Fruit fly (Drosophila melanogaster) whole organism, embryonic: Measurements from ENCODE around the gene SC35.
A peak's percentile ranks its signal among the peaks of the same experiment; 100 is the strongest.

ENCODE experiments used
- Aef1 ChIP-seq: fragments of 200-800 bp; sonication (Bioruptor generic); IDR thresholded peaks from 3 replicates; pipeline ENCODE4 v1.3.6; 2022; ENCODE audit warnings: missing biosample characterization, missing genetic modification characterization
- CG10366 ChIP-seq: fragments of 200-800 bp; sonication (Bioruptor generic); IDR thresholded peaks from 2 replicates; pipeline ENCODE4 v1.3.6; 2022; ENCODE audit warnings: missing biosample characterization, missing genetic modification characterization
- CG10431 ChIP-seq: fragments of 200-800 bp; sonication (Bioruptor generic); optimal IDR thresholded peaks from 3 replicates; lab custom pipeline; 2018; ENCODE audit warnings: missing biosample characterization, mild to moderate bottlenecking, missing genetic modification characterization
- CG10543 ChIP-seq: fragments of 200-800 bp; sonication (Bioruptor generic); optimal IDR thresholded peaks from 3 replicates; lab custom pipeline; 2017; ENCODE audit warnings: missing biosample characterization, mild to moderate bottlenecking, missing genetic modification characterization, moderate library complexity
- CG12236 ChIP-seq: fragments of 200-800 bp; sonication (Bioruptor generic); optimal IDR thresholded peaks from 2 replicates; lab custom pipeline; 2016; ENCODE audit warnings: missing biosample characterization, missing genetic modification characterization
- CG12769 ChIP-seq: fragments of 200-800 bp; sonication (Bioruptor generic); optimal IDR thresholded peaks from 2 replicates; lab custom pipeline; 2019; ENCODE audit warnings: missing biosample characterization, mild to moderate bottlenecking, missing genetic modification characterization, moderate library complexity
- CG14050 ChIP-seq: fragments of 200-800 bp; sonication (Bioruptor generic); IDR thresholded peaks from 3 replicates; pipeline ENCODE4 v1.3.6; 2022; ENCODE audit warnings: missing biosample characterization, missing genetic modification characterization
- CG15514 ChIP-seq: fragments of 200-800 bp; sonication (Bioruptor generic); optimal IDR thresholded peaks from 3 replicates; lab custom pipeline; 2017; ENCODE audit warnings: missing biosample characterization, missing genetic modification characterization, mild to moderate bottlenecking, moderate library complexity, missing genetic modification reagents
- CG16779 ChIP-seq: fragments of 200-800 bp; sonication (Bioruptor generic); IDR thresholded peaks from 2 replicates; pipeline ENCODE4 v1.3.6; 2022; ENCODE audit warnings: missing biosample characterization, missing genetic modification characterization
- CG17359 ChIP-seq: fragments of 200-800 bp; sonication (Bioruptor generic); optimal IDR thresholded peaks from 3 replicates; lab custom pipeline; 2018; ENCODE audit warnings: missing biosample characterization, mild to moderate bottlenecking, missing genetic modification characterization, moderate library complexity
- CG17568 ChIP-seq: fragments of 200-800 bp; sonication (Bioruptor generic); optimal IDR thresholded peaks from 2 replicates; lab custom pipeline; 2018; ENCODE audit warnings: missing biosample characterization, mild to moderate bottlenecking, missing genetic modification characterization, moderate library complexity
- CG2116 ChIP-seq: fragments of 200-800 bp; sonication (Bioruptor generic); optimal IDR thresholded peaks from 3 replicates; lab custom pipeline; 2018; ENCODE audit warnings: missing biosample characterization, mild to moderate bottlenecking, missing genetic modification characterization
- CG31224 ChIP-seq: fragments of 200-800 bp; sonication (Bioruptor generic); IDR thresholded peaks from 2 replicates; pipeline ENCODE4 v1.3.6; 2022; ENCODE audit warnings: missing biosample characterization, missing genetic modification characterization
- CG31441 ChIP-seq: fragments of 200-800 bp; sonication (Bioruptor generic); IDR thresholded peaks from 2 replicates; pipeline ENCODE4 v1.3.6; 2022; ENCODE audit warnings: missing biosample characterization, missing genetic modification characterization
- CG3281 ChIP-seq: fragments of 200-800 bp; sonication (Bioruptor generic); optimal IDR thresholded peaks from 3 replicates; lab custom pipeline; 2017; ENCODE audit warnings: missing biosample characterization, mild to moderate bottlenecking, missing genetic modification characterization
- CG33557 ChIP-seq: fragments of 200-800 bp; sonication (Bioruptor generic); optimal IDR thresholded peaks from 2 replicates; lab custom pipeline; 2019; ENCODE audit warnings: missing biosample characterization, mild to moderate bottlenecking, missing genetic modification characterization, moderate library complexity
- CG3407 ChIP-seq: fragments of 200-800 bp; sonication (Bioruptor generic); optimal IDR thresholded peaks from 2 replicates; lab custom pipeline; 2018; ENCODE audit warnings: missing biosample characterization, mild to moderate bottlenecking, missing genetic modification characterization
- CG34376 ChIP-seq: fragments of 200-800 bp; sonication (Bioruptor generic); optimal IDR thresholded peaks from 2 replicates; lab custom pipeline; 2018; ENCODE audit warnings: missing biosample characterization, mild to moderate bottlenecking, missing genetic modification characterization
- CG3847 ChIP-seq: fragments of 200-800 bp; sonication (Bioruptor generic); IDR thresholded peaks from 2 replicates; pipeline ENCODE4 v1.3.6; 2022; ENCODE audit warnings: missing biosample characterization, missing genetic modification characterization
- CG4730 ChIP-seq: fragments of 200-800 bp; sonication (Bioruptor generic); IDR thresholded peaks from 2 replicates; pipeline ENCODE4 v1.3.6; 2022; ENCODE audit warnings: missing biosample characterization, missing genetic modification characterization
- CG6813 ChIP-seq: fragments of 200-800 bp; sonication (Bioruptor generic); optimal IDR thresholded peaks from 2 replicates; lab custom pipeline; 2017; ENCODE audit warnings: missing biosample characterization, missing genetic modification characterization, mild to moderate bottlenecking, moderate library complexity, missing genetic modification reagents
- CG9727 ChIP-seq: fragments of 200-800 bp; sonication (Bioruptor generic); optimal IDR thresholded peaks from 3 replicates; lab custom pipeline; 2017; ENCODE audit warnings: missing biosample characterization, mild to moderate bottlenecking, missing genetic modification characterization
- Dll ChIP-seq: fragments of 200-800 bp; sonication (Bioruptor generic); IDR thresholded peaks from 4 replicates; pipeline ENCODE4 v1.3.6; 2022; ENCODE audit warnings: missing biosample characterization, missing genetic modification characterization; ENCODE audit not compliant: partially characterized antibody
- Dref ChIP-seq: fragments of 200-800 bp; sonication (Bioruptor generic); IDR thresholded peaks from 2 replicates; pipeline ENCODE4 v1.3.6; 2022; ENCODE audit warnings: missing biosample characterization, missing genetic modification characterization
- Ets97D ChIP-seq: fragments of 200-800 bp; sonication (Bioruptor generic); optimal IDR thresholded peaks from 3 replicates; lab custom pipeline; 2016; ENCODE audit warnings: missing biosample characterization, missing genetic modification characterization
- Fer1 ChIP-seq: fragments of 200-800 bp; sonication (Bioruptor generic); optimal IDR thresholded peaks from 2 replicates; lab custom pipeline; 2017; ENCODE audit warnings: missing biosample characterization, mild to moderate bottlenecking, missing genetic modification characterization
- Fer3 ChIP-seq: fragments of 200-800 bp; sonication (Bioruptor generic); optimal IDR thresholded peaks from 2 replicates; lab custom pipeline; 2018; ENCODE audit warnings: missing biosample characterization, mild to moderate bottlenecking, missing genetic modification characterization, moderate library complexity
- H2.0 ChIP-seq: fragments of 200-800 bp; sonication (Bioruptor generic); IDR thresholded peaks from 2 replicates; pipeline ENCODE4 v1.3.6; 2022; ENCODE audit warnings: missing biosample characterization, missing genetic modification characterization
- Hsf ChIP-seq: fragments of 200-800 bp; sonication (Bioruptor generic); optimal IDR thresholded peaks from 3 replicates; lab custom pipeline; 2016; ENCODE audit warnings: missing biosample characterization, missing genetic modification characterization
- Med ChIP-seq: fragments of 200-800 bp; sonication (Bioruptor generic); peaks from one replicate; lab custom pipeline; 2016; ENCODE audit warnings: missing biosample characterization, missing genetic modification characterization, mild to moderate bottlenecking, inconsistent platforms, moderate library complexity
- Sox100B ChIP-seq: fragments of 200-800 bp; sonication (Bioruptor generic); optimal IDR thresholded peaks from 3 replicates; lab custom pipeline; 2018; ENCODE audit warnings: missing biosample characterization, mild to moderate bottlenecking, missing genetic modification characterization
- Stat92E ChIP-seq, 3 experiments: fragments of >200 bp in 2 of 3; fragments of 200-800 bp in 1 of 3; sonication (Bioruptor generic) in 1 of 3; optimal IDR thresholded peaks; 2 replicates each; lab custom pipeline; 2017 to 2019; ENCODE audit warnings: missing biosample characterization in 3 of 3, missing genetic modification characterization in 3 of 3, mild to moderate bottlenecking in 1 of 3, moderate library complexity in 1 of 3
- amos ChIP-seq: fragments of 200-800 bp; sonication (Bioruptor generic); IDR thresholded peaks from 2 replicates; pipeline ENCODE4 v1.3.6; 2022; ENCODE audit warnings: missing biosample characterization, missing genetic modification characterization; ENCODE audit not compliant: partially characterized antibody
- dm ChIP-seq: fragments of 200-800 bp; sonication (Bioruptor generic); optimal IDR thresholded peaks from 3 replicates; lab custom pipeline; 2016; ENCODE audit warnings: missing biosample characterization, missing genetic modification characterization
- fd64A ChIP-seq: fragments of 200-800 bp; sonication (Bioruptor generic); optimal IDR thresholded peaks from 3 replicates; lab custom pipeline; 2018; ENCODE audit warnings: missing biosample characterization, mild to moderate bottlenecking, missing genetic modification characterization
- hbn ChIP-seq: fragments of 200-800 bp; sonication (Bioruptor generic); IDR thresholded peaks from 2 replicates; pipeline ENCODE4 v1.3.6; 2022; ENCODE audit warnings: missing biosample characterization, missing genetic modification characterization; ENCODE audit not compliant: partially characterized antibody
- hth ChIP-seq: fragments of >200 bp; optimal IDR thresholded peaks from 2 replicates; lab custom pipeline; 2017; ENCODE audit warnings: inconsistent platforms
- insv ChIP-seq, 2 experiments: fragments of 200-800 bp; sonication (Bioruptor generic); optimal IDR thresholded peaks; 3 replicates each; lab custom pipeline; 2016 to 2018; ENCODE audit warnings: missing biosample characterization in 2 of 2, missing genetic modification characterization in 2 of 2
- ken ChIP-seq: fragments of 200-800 bp; sonication (Bioruptor generic); IDR thresholded peaks from 3 replicates; pipeline ENCODE4 v1.3.6; 2022; ENCODE audit warnings: missing biosample characterization, missing genetic modification characterization
- pnt ChIP-seq: fragments of 200-800 bp; sonication (Bioruptor generic); optimal IDR thresholded peaks from 3 replicates; lab custom pipeline; 2016; ENCODE audit warnings: missing biosample characterization, missing genetic modification characterization
- psq ChIP-seq: fragments of 200-800 bp; sonication (Bioruptor generic); optimal IDR thresholded peaks from 2 replicates; lab custom pipeline; 2017; ENCODE audit warnings: missing biosample characterization, missing genetic modification characterization
- pzg ChIP-seq: fragments of 200-800 bp; sonication (Bioruptor generic); optimal IDR thresholded peaks from 3 replicates; lab custom pipeline; 2018; ENCODE audit warnings: missing biosample characterization, mild to moderate bottlenecking, missing genetic modification characterization, moderate library complexity
- run ChIP-seq: fragments of 200-800 bp; sonication (Bioruptor generic); optimal IDR thresholded peaks from 3 replicates; lab custom pipeline; 2018; ENCODE audit warnings: missing biosample characterization, mild to moderate bottlenecking, missing genetic modification characterization
- sens-2 ChIP-seq: fragments of 200-800 bp; sonication (Bioruptor generic); IDR thresholded peaks from 2 replicates; pipeline ENCODE4 v1.3.6; 2022; ENCODE audit warnings: missing biosample characterization, missing genetic modification characterization
- sisA ChIP-seq: fragments of 200-800 bp; sonication (Bioruptor generic); IDR thresholded peaks from 2 replicates; pipeline ENCODE4 v1.3.6; 2022; ENCODE audit warnings: missing biosample characterization, missing genetic modification characterization
- sna ChIP-seq: fragments of 200-800 bp; sonication (Bioruptor generic); IDR thresholded peaks from 2 replicates; pipeline ENCODE4 v1.3.6; 2022; ENCODE audit warnings: missing biosample characterization, missing genetic modification characterization; ENCODE audit not compliant: partially characterized antibody
- stwl ChIP-seq: fragments of 200-800 bp; sonication (Bioruptor generic); optimal IDR thresholded peaks from 3 replicates; lab custom pipeline; 2018; ENCODE audit warnings: missing biosample characterization, mild to moderate bottlenecking, missing genetic modification characterization, moderate library complexity
- trh ChIP-seq: fragments of 200-800 bp; sonication (Bioruptor generic); optimal IDR thresholded peaks from 2 replicates; lab custom pipeline; 2016; ENCODE audit warnings: missing biosample characterization, missing genetic modification characterization
- vfl ChIP-seq: fragments of 200-800 bp; sonication (Bioruptor generic); optimal IDR thresholded peaks from 2 replicates; lab custom pipeline; 2016; ENCODE audit warnings: missing biosample characterization, missing genetic modification characterization

The SC35 gene

dm6 chr2L:12427487-12428101 is 6.9 kb downstream of the SC35 start, which contains the start of the genes CG5446 and Trm1 (continued):
- peak; percentile 39; the same call in 1 of the 3 replicates for TF ChIP-seq Aef1 (GFP tag; lab: Robert Waterston, UW)
- peak; percentile 61 for TF ChIP-seq Dref
- no peak for TF ChIP-seq Hsf (GFP tag; lab: Kevin White, UChicago)
- TF ChIP-seq CG3847 (GFP tag; lab: Robert Waterston, UW) = peak; percentile 42
- TF ChIP-seq sna (GFP tag; lab: Robert Waterston, UW) = no peak
- peak in 1 of 2 experiments; percentile 19 for TF ChIP-seq insv (GFP tag; optimal IDR thresholded peaks at IDR 0.05; lab: Kevin White, UChicago)
- peak; percentile 24 for TF ChIP-seq stwl (tag; lab: Kevin White, UChicago)
- peak; percentile 77 for TF ChIP-seq CG3281 (GFP tag; lab: Kevin White, UChicago)
- TF ChIP-seq CG15514 (GFP tag; lab: Kevin White, UChicago) = peak; percentile 51
- peak; percentile 45; the same call in 1 of the 4 replicates for TF ChIP-seq Dll (GFP tag; lab: Robert Waterston, UW)
- TF ChIP-seq CG3407 (GFP tag; lab: Kevin White, UChicago) = peak; percentile 40
- TF ChIP-seq CG14050 (GFP tag; lab: Robert Waterston, UW) = no peak
- no peak for TF ChIP-seq fd64A
- peak; percentile 45 for TF ChIP-seq run (tag; lab: Kevin White, UChicago)
- peak; percentile 41; the same call in 1 of the 2 replicates for TF ChIP-seq CG4730 (GFP tag; lab: Robert Waterston, UW)
- peak; percentile 69 for TF ChIP-seq CG17359 (tag; lab: Kevin White, UChicago)
- TF ChIP-seq CG33557 = peak; percentile 67
- TF ChIP-seq Fer1 (GFP tag; lab: Kevin White, UChicago) = peak; percentile 68
- TF ChIP-seq trh (GFP tag; lab: Kevin White, UChicago) = peak; percentile 12
- peak; percentile 60 for TF ChIP-seq Fer3 (tag; lab: Kevin White, UChicago)
- TF ChIP-seq CG17568 (GFP tag; lab: Kevin White, UChicago) = peak; percentile 26
- no peak for TF ChIP-seq Stat92E (GFP tag; optimal IDR thresholded peaks at IDR 0.05; lab: Kevin White, UChicago)
- TF ChIP-seq CG12769 (tag; lab: Kevin White, UChicago) = no peak
- peak; percentile 84 for TF ChIP-seq CG31441
- no peak for TF ChIP-seq hth (lab: Kevin White, UChicago)
- peak; percentile 84 for TF ChIP-seq CG9727 (GFP tag; lab: Kevin White, UChicago)
- TF ChIP-seq CG16779 (GFP tag; lab: Robert Waterston, UW) = no peak
- peak; percentile 17 for TF ChIP-seq Ets97D
- TF ChIP-seq CG10431 (GFP tag; lab: Kevin White, UChicago) = peak; percentile 40
- TF ChIP-seq dm (GFP tag; lab: Kevin White, UChicago) = peak; percentile 34
- TF ChIP-seq psq (GFP tag; lab: Kevin White, UChicago) = no peak
- TF ChIP-seq CG6813 (GFP tag; lab: Kevin White, UChicago) = peak; percentile 47
- TF ChIP-seq pzg (GFP tag; lab: Kevin White, UChicago) = peak; percentile 16
- 0 out of 2 replicates have a peak, but pooled peaks have one; percentile 25 for TF ChIP-seq CG31224 (GFP tag; lab: Robert Waterston, UW)
- TF ChIP-seq, all 482 proteins: peak for 223

- TF ChIP-seq Sox100B (peak; percentile 10), CG34376 (GFP tag; lab: Kevin White, UChicago) (peak; percentile 43), ken (no peak), CG12236 (GFP tag; lab: Kevin White, UChicago) (no peak), Med (peak; percentile 92), sens-2 (GFP tag; lab: Robert Waterston, UW) (peak; percentile 41), amos (GFP tag; lab: Robert Waterston, UW) (peak; percentile 27; the same call in 1 of the 2 replicates), CG2116 (GFP tag; lab: Kevin White, UChicago) (peak; percentile 30), H2.0 (GFP tag; lab: Robert Waterston, UW) (peak; percentile 36; the same call in 1 of the 2 replicates), CG10543 (GFP tag; lab: Kevin White, UChicago) (no peak), vfl (no peak), sisA (GFP tag; lab: Robert Waterston, UW) (peak; percentile 45; the same call in 1 of the 2 replicates), pnt (peak; percentile 40), hbn (GFP tag; lab: Robert Waterston, UW) (no peak), CG10366 (GFP tag; lab: Robert Waterston, UW) (peak; percentile 44; the same call in 1 of the 2 replicates)
Measured at dm6 chr2L:12424555-12424954, 9.9 kb downstream of the SC35 start, which contains the start of gene Fam92. TSS of gene Fam92 (plus strand) at chr2L:12424904.
